Worm (Caenorhabditis elegans) whole organism, L4 larva: Measurements from ENCODE around the gene T28C6.11.

Experiments used
- Y105C5A.15 ChIP-seq: fragments of 200-800 bp; sonication (Bioruptor generic); IDR thresholded peaks from 2 replicates; pipeline ENCODE4 v1.3.6; 2022; ENCODE audit warnings: missing genetic modification characterization, missing compliant biosample characterization
- aha-1 ChIP-seq: fragments of 150-350 bp; peaks from one replicate; lab custom pipeline; 2014; ENCODE audit warnings: missing biosample characterization, missing genetic modification characterization
- ama-1 ChIP-seq: fragments of 150-350 bp; optimal IDR thresholded peaks from 2 replicates; lab custom pipeline; 2014; ENCODE audit warnings: inconsistent platforms, mixed read lengths
- arid-1 ChIP-seq: fragments of 200-800 bp; sonication (Bioruptor generic); conservative IDR thresholded peaks from 2 replicates; pipeline ENCODE4 v1.3.6; 2022; ENCODE audit warnings: missing genetic modification reagents, missing genetic modification characterization, missing compliant biosample characterization
- cey-2 ChIP-seq: sonication (generic microtip); optimal IDR thresholded peaks from 3 replicates; lab custom pipeline; 2017; ENCODE audit warnings: missing genetic modification characterization, mild to moderate bottlenecking, missing compliant biosample characterization, antibody characterized with exemption, borderline replicate concordance; ENCODE audit not compliant: insufficient read depth
- dpl-1 ChIP-seq: fragments of 150-350 bp; optimal IDR thresholded peaks from 2 replicates; lab custom pipeline; 2014; ENCODE audit warnings: missing biosample characterization, missing genetic modification reagents, missing genetic modification characterization
- fos-1 ChIP-seq: fragments of 150-350 bp; optimal IDR thresholded peaks from 2 replicates; lab custom pipeline; 2014; ENCODE audit warnings: missing biosample characterization, missing genetic modification characterization
- hlh-30 ChIP-seq: sonication (generic microtip); optimal IDR thresholded peaks from 2 replicates; lab custom pipeline; 2017; ENCODE audit warnings: antibody characterized with exemption, mild to moderate bottlenecking, missing genetic modification characterization, missing compliant biosample characterization; ENCODE audit not compliant: insufficient read depth
- lsy-2 ChIP-seq, 2 experiments: fragments of 150-350 bp in 1 of 2; sonication (generic microtip) in 1 of 2; optimal IDR thresholded peaks; 2 replicates each; lab custom pipeline; 2014 to 2017; ENCODE audit warnings: missing biosample characterization in 2 of 2, missing genetic modification characterization in 2 of 2
- mxl-2 ChIP-seq: fragments of 200-800 bp; sonication (Bioruptor generic); conservative IDR thresholded peaks from 2 replicates; pipeline ENCODE4 v1.3.6; 2022; ENCODE audit warnings: missing genetic modification reagents, missing genetic modification characterization, missing compliant biosample characterization
- pha-4 ChIP-seq, 2 experiments: fragments of 150-350 bp in 1 of 2; fragments of 200-800 bp in 1 of 2; sonication (Bioruptor generic) in 1 of 2; IDR thresholded peaks in 1 of 2; optimal IDR thresholded peaks in 1 of 2; 2 replicates each; pipeline versions ENCODE4 v1.3.6 to Lab custom; 2014 to 2022; ENCODE audit warnings: missing genetic modification characterization in 2 of 2, missing genetic modification reagents in 2 of 2, missing biosample characterization in 1 of 2, missing compliant biosample characterization in 1 of 2
- pqm-1 ChIP-seq: sonication (generic microtip); optimal IDR thresholded peaks from 2 replicates; lab custom pipeline; 2017; ENCODE audit warnings: missing biosample characterization, missing genetic modification characterization
- snpc-4 ChIP-seq: fragments of 150-350 bp; optimal IDR thresholded peaks from 2 replicates; lab custom pipeline; 2014; ENCODE audit warnings: missing biosample characterization, missing genetic modification characterization

DNA sequence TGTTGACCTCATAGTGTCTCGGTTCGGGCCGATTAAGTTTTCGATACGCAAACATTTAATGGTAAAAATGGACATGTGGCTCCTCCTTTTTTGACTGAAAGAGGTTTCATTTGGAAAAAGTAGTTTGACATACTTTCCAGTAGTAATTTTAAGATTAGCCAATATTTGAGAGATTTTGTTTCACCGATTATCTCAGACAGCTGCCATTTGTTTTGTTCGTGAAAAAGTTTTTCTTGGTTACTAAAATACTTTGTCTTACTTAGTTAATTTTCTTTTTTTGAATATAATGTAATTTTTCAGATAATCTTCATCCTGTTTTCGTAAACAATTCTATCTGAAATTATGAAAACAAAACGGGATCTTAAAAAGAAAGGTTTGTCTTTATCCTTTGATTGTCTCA is 46.2 kb upstream of the T28C6.11 start, which contains the start of gene C09G9.5:
- TF ChIP-seq aha-1 (tag; lab: Kevin White, UChicago), result no peak
- no peak for TF ChIP-seq mxl-2 (GFP tag; lab: Robert Waterston, UW)
- no peak for TF ChIP-seq lsy-2 (tag; optimal IDR thresholded peaks at IDR 0.05; lab: Kevin White, UChicago)
- no peak for TF ChIP-seq pha-4 (GFP tag; IDR thresholded peaks at IDR 0.05; lab: Robert Waterston, UW)
- TF ChIP-seq pha-4 (tag; optimal IDR thresholded peaks at IDR 0.05; lab: Kevin White, UChicago), result no peak
- no peak for TF ChIP-seq snpc-4
- no peak for TF ChIP-seq ama-1
- TF ChIP-seq Y105C5A.15 (GFP tag; lab: Robert Waterston, UW), result no peak
- no peak for TF ChIP-seq hlh-30 (tag; lab: Kevin White, UChicago)
- no peak for TF ChIP-seq pqm-1
- no peak for TF ChIP-seq fos-1 (tag; lab: Kevin White, UChicago)
- TF ChIP-seq cey-2 (tag; lab: Kevin White, UChicago), result no peak
- no peak for TF ChIP-seq arid-1 (GFP tag; lab: Robert Waterston, UW)
- no peak for TF ChIP-seq dpl-1 (GFP tag; lab: Kevin White, UChicago)
